Fruit fly (Drosophila melanogaster) whole organism, wandering third instar larva: ENCODE measurements around the gene CG3408.

ENCODE experiments used
- CrebA ChIP-seq: fragments of 200-800 bp; sonication (Bioruptor generic); optimal IDR thresholded peaks from 2 replicates; lab custom pipeline; 2016; ENCODE audit warnings: missing biosample characterization, mild to moderate bottlenecking, missing genetic modification characterization, borderline replicate concordance
- Dif ChIP-seq: fragments of 200-275, 200-300 bp; sonication (Bioruptor generic); optimal IDR thresholded peaks from 2 replicates; lab custom pipeline; 2018; ENCODE audit warnings: missing biosample characterization, missing genetic modification characterization; ENCODE audit not compliant: partially characterized antibody
- Mio ChIP-seq: sonication (Bioruptor generic); optimal IDR thresholded peaks from 2 replicates; lab custom pipeline; 2016; ENCODE audit warnings: missing biosample characterization, missing genetic modification characterization
- Myc ChIP-seq: fragments of >200 bp; optimal IDR thresholded peaks from 2 replicates; lab custom pipeline; 2017
- Vsx2 ChIP-seq: fragments of 200-300, 225-300 bp; sonication (Bioruptor generic); optimal IDR thresholded peaks from 2 replicates; lab custom pipeline; 2018; ENCODE audit warnings: missing biosample characterization, missing genetic modification characterization; ENCODE audit not compliant: partially characterized antibody
- fru ChIP-seq: fragments of 200-800 bp; sonication (Bioruptor generic); optimal IDR thresholded peaks from 3 replicates; lab custom pipeline; 2016; ENCODE audit warnings: missing biosample characterization, mild to moderate bottlenecking, missing genetic modification characterization
- pan ChIP-seq: fragments of >200 bp; optimal IDR thresholded peaks from 2 replicates; lab custom pipeline; 2017
- psq ChIP-seq: fragments of 200-800 bp; sonication (Bioruptor generic); optimal IDR thresholded peaks from 3 replicates; lab custom pipeline; 2017; ENCODE audit warnings: missing biosample characterization, mild to moderate bottlenecking, missing genetic modification characterization, moderate library complexity

DNA sequence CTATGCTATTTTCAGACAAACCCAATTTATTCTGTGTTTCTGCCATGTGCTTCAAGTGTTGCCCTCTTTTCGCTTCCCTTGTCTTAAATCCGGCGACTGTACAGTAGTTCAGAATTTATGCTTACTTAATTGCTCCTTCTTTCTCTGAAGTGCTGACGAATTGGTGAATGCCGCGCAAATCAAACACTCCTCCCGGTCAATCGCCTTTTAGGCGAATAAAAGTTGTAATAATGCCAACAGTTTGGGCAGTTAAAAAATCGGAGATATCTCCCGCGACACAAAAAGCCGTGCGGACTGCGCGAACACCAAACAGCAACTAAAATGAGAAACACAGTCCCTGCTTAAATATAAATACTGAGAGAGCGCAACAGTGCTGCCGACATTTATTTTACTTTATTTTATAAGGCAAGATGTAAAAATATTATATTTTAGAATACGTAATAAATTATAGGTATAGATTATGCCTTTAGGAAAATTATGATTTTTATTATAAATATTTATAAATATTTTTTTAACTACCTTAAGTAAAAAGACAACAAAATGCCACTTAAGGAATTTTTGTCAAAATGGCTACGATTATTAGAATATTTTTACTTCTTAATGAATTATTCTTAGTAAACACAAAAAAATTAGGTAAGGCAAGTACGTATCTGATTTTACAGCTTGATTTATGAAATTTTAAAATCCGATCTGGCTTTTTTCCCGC is 4.2 kb downstream of the CG3408 start, which contains the start of gene path:
- TF ChIP-seq pan (no peak), fru (GFP tag; lab: Kevin White, UChicago) (peak; percentile 4), Mio (GFP tag; lab: Kevin White, UChicago) (no peak), psq (GFP tag; lab: Kevin White, UChicago) (no peak), CrebA (GFP tag; lab: Kevin White, UChicago) (no peak), Vsx2 (GFP tag; lab: Kevin White, UChicago) (no peak), Dif (GFP tag; lab: Kevin White, UChicago) (peak; percentile 27), Myc (lab: Kevin White, UChicago) (peak; percentile 90)
